Worm (Caenorhabditis elegans) whole organism, dauer: ENCODE measurements around the gene Y57A10A.14.
"Not testable (repeated sequence)": the region's sequence is repeated elsewhere in the genome, so short reads cannot be mapped to it uniquely, and the experiment has no call there.

Experiments
- unc-62 ChIP-seq: sonication (generic microtip); optimal IDR thresholded peaks from 2 replicates; lab custom pipeline; 2017; ENCODE audit warnings: missing biosample characterization, missing genetic modification reagents, missing genetic modification characterization

Gene Y57A10A.14

ce11 chrII:12185710-12186109, at the start of gene Y57A10A.14:
Y57A10A.14 (plus strand) TSS chrII:12185937.
- TF ChIP-seq unc-62 (GFP tag; lab: Kevin White, UChicago): no peak

ce11 chrII:12137983-12138382, 47.8 kb upstream of the Y57A10A.14 start:
- no peak for TF ChIP-seq unc-62 (GFP tag; lab: Kevin White, UChicago)

- no peak for TF ChIP-seq unc-62 (GFP tag; lab: Kevin White, UChicago)
Observed at ce11 chrII:12143558-12143957, 42.2 kb upstream of the Y57A10A.14 start.

ce11 chrII:12147331-12147730, 38.4 kb upstream of the Y57A10A.14 start, which contains the start of gene Y57A10A.2:
Y57A10A.2 (plus strand) TSS chrII:12147631.
- TF ChIP-seq unc-62 (GFP tag; lab: Kevin White, UChicago): no peak

ce11 chrII:12150227-12150626, 35.5 kb upstream of the Y57A10A.14 start:
- no peak for TF ChIP-seq unc-62 (GFP tag; lab: Kevin White, UChicago)

ce11 chrII:12151640-12152039, 34.1 kb upstream of the Y57A10A.14 start, which contains the start of gene Y57A10A.4:
Y57A10A.4 (plus strand) TSS chrII:12151940.
- not testable (repeated sequence) for TF ChIP-seq unc-62 (GFP tag; lab: Kevin White, UChicago)

ce11 chrII:12154186-12154585, 31.6 kb upstream of the Y57A10A.14 start, which contains the start of gene Y57A10A.5:
Y57A10A.5 (plus strand) TSS chrII:12154486.
- not testable (repeated sequence) for TF ChIP-seq unc-62 (GFP tag; lab: Kevin White, UChicago)

ce11 chrII:12162997-12163396, 22.7 kb upstream of the Y57A10A.14 start:
- TF ChIP-seq unc-62 (GFP tag; lab: Kevin White, UChicago): no peak

- TF ChIP-seq unc-62 (GFP tag; lab: Kevin White, UChicago): not testable (repeated sequence)
Observed at ce11 chrII:12164539-12164938, 21.2 kb upstream of the Y57A10A.14 start, which contains the start of gene Y57A10A.8. Y57A10A.8 (plus strand) TSS chrII:12164839.

ce11 chrII:12169487-12170128, 16.1 kb upstream of the Y57A10A.14 start:
- TF ChIP-seq unc-62 (GFP tag; lab: Kevin White, UChicago): no peak

ce11 chrII:12172273-12172672, 13.5 kb upstream of the Y57A10A.14 start, which contains the start of gene rol-1:
rol-1 (plus strand) TSS chrII:12172573.
- no peak for TF ChIP-seq unc-62 (GFP tag; lab: Kevin White, UChicago)

ce11 chrII:12175398-12175797, 10.3 kb upstream of the Y57A10A.14 start:
- TF ChIP-seq unc-62 (GFP tag; lab: Kevin White, UChicago): no peak

- TF ChIP-seq unc-62 (GFP tag; lab: Kevin White, UChicago): no peak
Observed at ce11 chrII:12176521-12176920, 9.2 kb upstream of the Y57A10A.14 start.

- TF ChIP-seq unc-62 (GFP tag; lab: Kevin White, UChicago): no peak
Observed at ce11 chrII:12184857-12185256, 880 bp upstream of the Y57A10A.14 start, which contains the start of gene Y57A10A.13. Y57A10A.13 (minus strand) TSS chrII:12184902.

- TF ChIP-seq unc-62 (GFP tag; lab: Kevin White, UChicago): no peak
Observed at ce11 chrII:12186726-12187125, 989 bp downstream of the Y57A10A.14 start.

ce11 chrII:12189193-12189592, 3.5 kb downstream of the Y57A10A.14 start:
- no peak for TF ChIP-seq unc-62 (GFP tag; lab: Kevin White, UChicago)

- TF ChIP-seq unc-62 (GFP tag; lab: Kevin White, UChicago): no peak
Observed at ce11 chrII:12199209-12199608, 13.5 kb downstream of the Y57A10A.14 start.
